Fruit fly (Drosophila melanogaster) whole organism, embryonic: ENCODE data around the gene Sgs1.

Source experiments
- Bgb ChIP-seq: fragments of 200-800 bp; sonication (Bioruptor generic); IDR thresholded peaks from 2 replicates; pipeline ENCODE4 v1.3.6; 2022; ENCODE audit warnings: missing biosample characterization, missing genetic modification characterization; ENCODE audit not compliant: partially characterized antibody
- CG11093 ChIP-seq: fragments of 200-800 bp; sonication (Bioruptor generic); IDR thresholded peaks from 3 replicates; pipeline ENCODE4 v1.3.6; 2022; ENCODE audit warnings: missing biosample characterization, missing genetic modification characterization
- CG12744 ChIP-seq: fragments of 200-800 bp; sonication (Bioruptor generic); optimal IDR thresholded peaks from 2 replicates; lab custom pipeline; 2016; ENCODE audit warnings: missing biosample characterization, missing genetic modification characterization
- CG14441 ChIP-seq: fragments of 200-800 bp; sonication (Bioruptor generic); IDR thresholded peaks from 2 replicates; pipeline ENCODE4 v1.3.6; 2022; ENCODE audit warnings: missing biosample characterization, missing genetic modification characterization
- CG1529 ChIP-seq: fragments of 200-800 bp; sonication (Bioruptor generic); optimal IDR thresholded peaks from 3 replicates; lab custom pipeline; 2018; ENCODE audit warnings: missing biosample characterization, missing genetic modification characterization
- CG17912 ChIP-seq: fragments of 200-800 bp; sonication (Bioruptor generic); optimal IDR thresholded peaks from 2 replicates; lab custom pipeline; 2018; ENCODE audit warnings: missing biosample characterization, mild to moderate bottlenecking, missing genetic modification characterization
- CG1832 ChIP-seq: fragments of 200-800 bp; sonication (Bioruptor generic); optimal IDR thresholded peaks from 2 replicates; lab custom pipeline; 2017; ENCODE audit warnings: missing biosample characterization, mild to moderate bottlenecking, missing genetic modification characterization, inconsistent platforms
- CG18764 ChIP-seq: fragments of 200-800 bp; sonication (Bioruptor generic); optimal IDR thresholded peaks from 3 replicates; lab custom pipeline; 2016; ENCODE audit warnings: missing biosample characterization, missing genetic modification characterization
- CG2889 ChIP-seq: fragments of 200-800 bp; sonication (Bioruptor generic); IDR thresholded peaks from 3 replicates; pipeline ENCODE4 v1.3.6; 2022; ENCODE audit warnings: missing biosample characterization, missing genetic modification characterization
- CG33557 ChIP-seq: fragments of 200-800 bp; sonication (Bioruptor generic); optimal IDR thresholded peaks from 2 replicates; lab custom pipeline; 2019; ENCODE audit warnings: missing biosample characterization, mild to moderate bottlenecking, missing genetic modification characterization, moderate library complexity
- CG3847 ChIP-seq: fragments of 200-800 bp; sonication (Bioruptor generic); IDR thresholded peaks from 2 replicates; pipeline ENCODE4 v1.3.6; 2022; ENCODE audit warnings: missing biosample characterization, missing genetic modification characterization
- CG6175 ChIP-seq: fragments of 200-800 bp; sonication (Bioruptor generic); IDR thresholded peaks from 3 replicates; pipeline ENCODE4 v1.3.6; 2022; ENCODE audit warnings: missing biosample characterization, missing genetic modification characterization
- CG6272 ChIP-seq: fragments of 200-800 bp; sonication (Bioruptor generic); IDR thresholded peaks from 2 replicates; pipeline ENCODE4 v1.3.6; 2022; ENCODE audit warnings: missing biosample characterization, missing genetic modification characterization
- CG7357 ChIP-seq: fragments of 200-800 bp; sonication (Bioruptor generic); IDR thresholded peaks from 3 replicates; pipeline ENCODE4 v1.3.6; 2022; ENCODE audit warnings: missing biosample characterization, missing genetic modification characterization
- CG9437 ChIP-seq: fragments of 200-800 bp; sonication (Bioruptor generic); optimal IDR thresholded peaks from 2 replicates; lab custom pipeline; 2018; ENCODE audit warnings: missing biosample characterization, mild to moderate bottlenecking, missing genetic modification characterization
- D19B ChIP-seq: fragments of 200-800 bp; sonication (Bioruptor generic); optimal IDR thresholded peaks from 2 replicates; lab custom pipeline; 2017; ENCODE audit warnings: missing biosample characterization, mild to moderate bottlenecking, missing genetic modification characterization
- Dp ChIP-seq: fragments of 200-800 bp; sonication (Bioruptor generic); optimal IDR thresholded peaks from 2 replicates; lab custom pipeline; 2018; ENCODE audit warnings: missing biosample characterization, mild to moderate bottlenecking, missing genetic modification characterization, moderate library complexity
- E2f2 ChIP-seq: fragments of 200-800 bp; sonication (Bioruptor generic); IDR thresholded peaks from 2 replicates; pipeline ENCODE4 v1.3.6; 2022; ENCODE audit warnings: missing biosample characterization, missing genetic modification characterization
- GATAe ChIP-seq: fragments of 200-800 bp; sonication (Bioruptor generic); conservative IDR thresholded peaks from 2 replicates; pipeline ENCODE4 v1.3.6; 2022; ENCODE audit warnings: missing biosample characterization, missing genetic modification characterization
- HLH54F ChIP-seq: fragments of 200-800 bp; sonication (Bioruptor generic); optimal IDR thresholded peaks from 3 replicates; lab custom pipeline; 2016; ENCODE audit warnings: missing biosample characterization, missing genetic modification characterization
- Hey ChIP-seq: fragments of 200-800 bp; sonication (Bioruptor generic); optimal IDR thresholded peaks from 3 replicates; lab custom pipeline; 2018; ENCODE audit warnings: missing biosample characterization, mild to moderate bottlenecking, missing genetic modification characterization
- MBD-R2 ChIP-seq: fragments of 200-800 bp; sonication (Bioruptor generic); IDR thresholded peaks from 2 replicates; pipeline ENCODE4 v1.3.6; 2022; ENCODE audit warnings: missing biosample characterization, missing genetic modification characterization
- Myb ChIP-seq: fragments of 200-800 bp; sonication (Bioruptor generic); optimal IDR thresholded peaks from 2 replicates; lab custom pipeline; 2016; ENCODE audit warnings: missing biosample characterization, missing genetic modification characterization
- NC2α ChIP-seq: fragments of 200-800 bp; sonication (Bioruptor generic); optimal IDR thresholded peaks from 2 replicates; lab custom pipeline; 2016; ENCODE audit warnings: missing biosample characterization, missing genetic modification characterization
- YL-1 ChIP-seq: fragments of 200-800 bp; sonication (Bioruptor generic); optimal IDR thresholded peaks from 3 replicates; lab custom pipeline; 2017; ENCODE audit warnings: missing biosample characterization, mild to moderate bottlenecking, missing genetic modification characterization
- amos ChIP-seq: fragments of 200-800 bp; sonication (Bioruptor generic); IDR thresholded peaks from 2 replicates; pipeline ENCODE4 v1.3.6; 2022; ENCODE audit warnings: missing biosample characterization, missing genetic modification characterization; ENCODE audit not compliant: partially characterized antibody
- cwo ChIP-seq: fragments of 200-800 bp; sonication (Bioruptor generic); optimal IDR thresholded peaks from 3 replicates; lab custom pipeline; 2017; ENCODE audit warnings: missing biosample characterization, missing genetic modification characterization, mild to moderate bottlenecking, moderate library complexity, missing genetic modification reagents
- exex ChIP-seq: fragments of 200-800 bp; sonication (Bioruptor generic); optimal IDR thresholded peaks from 4 replicates; lab custom pipeline; 2018; ENCODE audit warnings: missing biosample characterization, mild to moderate bottlenecking, missing genetic modification characterization, moderate library complexity
- gfzf ChIP-seq: fragments of 200-800 bp; sonication (Bioruptor generic); optimal IDR thresholded peaks from 2 replicates; lab custom pipeline; 2016; ENCODE audit warnings: missing biosample characterization, mild to moderate bottlenecking, missing genetic modification characterization, moderate library complexity
- grn ChIP-seq: fragments of 200-800 bp; sonication (Bioruptor generic); optimal IDR thresholded peaks from 3 replicates; lab custom pipeline; 2017; ENCODE audit warnings: missing biosample characterization, missing genetic modification characterization
- kah ChIP-seq: fragments of 200-800 bp; sonication (Bioruptor generic); optimal IDR thresholded peaks from 2 replicates; lab custom pipeline; 2018; ENCODE audit warnings: missing biosample characterization, mild to moderate bottlenecking, missing genetic modification characterization
- ken ChIP-seq: fragments of 200-800 bp; sonication (Bioruptor generic); IDR thresholded peaks from 3 replicates; pipeline ENCODE4 v1.3.6; 2022; ENCODE audit warnings: missing biosample characterization, missing genetic modification characterization
- lbe ChIP-seq: fragments of 200-800 bp; sonication (Bioruptor generic); optimal IDR thresholded peaks from 2 replicates; lab custom pipeline; 2016; ENCODE audit warnings: missing biosample characterization, mild to moderate bottlenecking, missing genetic modification characterization
- mirr ChIP-seq: fragments of 200-800 bp; sonication (Bioruptor generic); optimal IDR thresholded peaks from 3 replicates; lab custom pipeline; 2018; ENCODE audit warnings: missing biosample characterization, mild to moderate bottlenecking, missing genetic modification characterization
- pnt ChIP-seq: fragments of 200-800 bp; sonication (Bioruptor generic); optimal IDR thresholded peaks from 3 replicates; lab custom pipeline; 2016; ENCODE audit warnings: missing biosample characterization, missing genetic modification characterization
- prd ChIP-seq, 3 experiments: fragments of >200 bp in 2 of 3; fragments of 200-800 bp in 1 of 3; sonication (Bioruptor generic) in 1 of 3; optimal IDR thresholded peaks in 2 of 3; IDR thresholded peaks in 1 of 3; 2 replicates in 2 of 3; 3 replicates in 1 of 3; pipeline versions ENCODE4 v1.3.6 to Lab custom; 2017 to 2022; ENCODE audit warnings: missing biosample characterization in 1 of 3, missing genetic modification characterization in 1 of 3
- repo ChIP-seq: fragments of 200-800 bp; sonication (Bioruptor generic); optimal IDR thresholded peaks from 2 replicates; lab custom pipeline; 2016; ENCODE audit warnings: missing biosample characterization, missing genetic modification characterization
- scrt ChIP-seq: fragments of 200-800 bp; sonication (Bioruptor generic); optimal IDR thresholded peaks from 2 replicates; lab custom pipeline; 2018; ENCODE audit warnings: missing biosample characterization, mild to moderate bottlenecking, missing genetic modification characterization, moderate library complexity
- sug ChIP-seq: fragments of 200-800 bp; optimal IDR thresholded peaks from 2 replicates; lab custom pipeline; 2019; ENCODE audit warnings: missing biosample characterization, mild to moderate bottlenecking, missing genetic modification characterization, moderate library complexity
- toy ChIP-seq: fragments of 200-800 bp; sonication (Bioruptor generic); IDR thresholded peaks from 2 replicates; pipeline ENCODE4 v1.3.6; 2022; ENCODE audit warnings: missing biosample characterization, missing genetic modification characterization
- trem ChIP-seq: fragments of 200-800 bp; optimal IDR thresholded peaks from 3 replicates; lab custom pipeline; 2019; ENCODE audit warnings: missing biosample characterization, mild to moderate bottlenecking, missing genetic modification characterization, moderate library complexity
- vnd ChIP-seq: fragments of 200-800 bp; sonication (Bioruptor generic); IDR thresholded peaks from 3 replicates; pipeline ENCODE4 v1.3.6; 2022; ENCODE audit warnings: missing biosample characterization, missing genetic modification characterization; ENCODE audit not compliant: partially characterized antibody

Sgs1 gene

DNA sequence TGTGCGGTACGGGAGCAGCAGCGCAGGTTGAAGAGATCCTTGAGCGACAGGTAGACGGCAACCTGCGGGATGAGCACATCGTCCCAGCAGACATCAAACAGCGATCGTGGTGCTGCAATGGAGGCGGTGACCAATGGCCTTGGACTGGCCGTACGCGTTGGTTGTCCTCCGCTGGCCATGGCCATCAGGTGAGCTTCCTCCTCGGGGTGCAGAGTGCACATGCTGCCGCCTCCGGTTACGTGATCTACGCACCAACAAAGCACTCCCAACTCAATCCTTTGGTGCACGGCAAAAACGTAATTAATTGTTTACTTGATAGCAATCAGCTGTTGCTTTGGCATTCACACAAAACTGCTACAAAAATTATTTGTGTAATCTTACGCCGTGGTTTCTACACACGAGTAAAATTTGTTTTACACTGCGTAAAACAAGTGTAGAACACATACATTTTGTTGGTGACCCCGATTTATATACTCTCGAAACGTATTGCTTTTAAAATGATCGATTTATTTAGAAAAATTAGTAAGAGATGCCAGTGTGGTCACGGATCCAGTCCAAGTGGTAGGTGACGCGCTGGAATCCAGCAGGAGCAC, 12.3 kb downstream of the Sgs1 start, which contains the start of gene jet (continued):
- TF ChIP-seq repo (GFP tag; lab: Kevin White, UChicago) (no peak), CG9437 (peak; percentile 19), CG18764 (GFP tag; lab: Kevin White, UChicago) (no peak), YL-1 (peak; percentile 2), pnt (no peak), CG17912 (GFP tag; lab: Kevin White, UChicago) (no peak), CG3847 (GFP tag; lab: Robert Waterston, UW) (no peak), ken (GFP tag; lab: Robert Waterston, UW) (no peak), Myb (peak; percentile 8), CG7357 (GFP tag; lab: Robert Waterston, UW) (no peak)

DNA sequence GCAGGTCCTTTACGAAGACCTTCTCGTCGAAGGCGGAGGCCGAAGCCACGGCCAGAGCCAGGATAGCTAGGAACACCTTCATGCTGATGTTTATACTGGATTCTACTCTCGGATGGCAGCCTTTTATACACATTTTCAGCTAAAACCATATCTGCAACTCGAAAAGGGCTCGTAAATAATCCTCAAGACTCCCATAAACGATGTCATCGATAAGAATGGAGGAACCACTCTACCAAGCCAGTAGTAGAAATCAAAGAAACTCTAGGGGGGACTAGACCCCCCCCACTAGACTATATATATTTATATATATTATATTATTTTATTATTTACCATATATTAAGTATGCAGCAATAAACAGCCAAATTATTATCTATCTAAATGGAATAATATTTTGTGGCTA, 13.5 kb downstream of the Sgs1 start, which contains the start of gene Jon25Biii:
Gene Jon25Biii (minus strand): TSS at position 101 of the 400 bp plus-strand sequence.
- no peak for TF ChIP-seq CG2889 (GFP tag; lab: Robert Waterston, UW)
- TF ChIP-seq CG33557 (GFP tag; lab: Kevin White, UChicago), result no peak
- TF ChIP-seq HLH54F (GFP tag; lab: Kevin White, UChicago), result no peak
- no peak for TF ChIP-seq prd (optimal IDR thresholded peaks at IDR 0.05; lab: Kevin White, UChicago)
- no peak for TF ChIP-seq prd (GFP tag; IDR thresholded peaks at IDR 0.05; lab: Robert Waterston, UW)
- peak; percentile 84 for TF ChIP-seq sug (tag; lab: Kevin White, UChicago)

DNA sequence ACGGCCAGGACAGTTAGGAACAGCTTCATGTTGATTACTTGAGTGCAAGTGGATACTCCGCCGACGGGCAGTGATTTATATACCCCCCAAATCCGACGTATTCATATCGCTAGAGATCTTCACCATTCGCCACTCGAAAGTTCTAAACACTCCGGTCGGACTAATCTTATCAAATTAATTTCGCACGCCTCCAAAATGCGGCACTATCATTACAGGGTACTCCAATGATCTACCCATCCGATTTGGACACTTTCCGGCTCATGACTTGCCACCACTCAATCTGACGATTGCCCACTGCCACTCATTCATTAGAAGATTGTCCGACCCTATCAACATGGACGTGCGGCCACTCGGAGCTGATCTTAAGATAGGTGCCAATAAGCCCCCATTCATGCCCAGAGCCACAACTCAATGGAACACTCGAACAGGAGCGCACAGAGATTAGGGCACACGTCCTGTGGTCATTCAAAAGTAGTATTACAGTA, 15.9 kb downstream of the Sgs1 start, which contains the start of gene Jon25Bii:
Gene Jon25Bii (minus strand): TSS at position 51 of the 485 bp plus-strand sequence.
- TF ChIP-seq lbe (GFP tag; lab: Kevin White, UChicago) (no peak), Hey (tag; lab: Kevin White, UChicago) (peak; percentile 77), CG14441 (no peak), CG6175 (GFP tag; lab: Robert Waterston, UW) (peak; percentile 8; the same call in 1 of the 3 replicates), CG1529 (GFP tag; lab: Kevin White, UChicago) (no peak), GATAe (GFP tag; lab: Robert Waterston, UW) (peak; percentile 37; the same call in 1 of the 2 replicates), cwo (peak; percentile 9), D19B (GFP tag; lab: Kevin White, UChicago) (peak; percentile 41), CG12744 (GFP tag; lab: Kevin White, UChicago) (no peak), exex (tag; lab: Kevin White, UChicago) (peak; percentile 92), mirr (GFP tag; lab: Kevin White, UChicago) (peak; percentile 80), sug (tag; lab: Kevin White, UChicago) (peak; percentile 70), vnd (GFP tag; lab: Robert Waterston, UW) (peak; percentile 36; the same call in 1 of the 3 replicates), grn (GFP tag; lab: Kevin White, UChicago) (peak; percentile 84), trem (no peak)

DNA sequence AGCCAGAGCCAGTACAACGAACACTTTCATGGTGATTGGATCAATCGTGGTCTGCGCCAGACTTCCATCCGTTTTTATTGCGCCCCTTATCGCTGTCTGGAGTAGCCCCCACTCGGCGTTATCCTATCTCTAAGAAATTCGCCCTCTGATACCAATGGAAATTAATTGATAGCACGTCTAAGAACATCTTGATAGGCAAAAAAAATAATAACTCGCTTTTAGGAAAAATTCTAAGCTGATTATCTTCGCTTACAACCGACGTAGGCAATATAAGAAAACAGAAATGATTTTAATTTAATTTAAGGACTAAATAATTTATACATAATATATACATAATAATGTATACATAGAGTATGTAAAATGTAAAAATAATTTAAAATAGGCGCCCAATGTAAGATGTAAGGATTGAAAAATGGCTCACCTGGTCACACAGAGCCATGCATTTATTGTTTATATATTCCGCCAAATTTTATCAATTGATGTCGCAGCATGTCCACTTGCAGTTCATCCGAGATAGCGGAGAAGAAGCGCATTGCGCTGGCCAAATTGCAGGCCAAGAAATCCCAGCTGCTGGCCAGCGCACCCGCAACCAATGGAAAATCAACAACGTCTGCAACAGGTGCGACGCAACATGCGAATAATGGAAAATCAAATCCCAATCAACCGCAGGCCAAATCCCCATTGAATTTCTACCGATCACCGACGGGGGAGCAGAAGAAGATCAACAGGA, 18.1 kb downstream of the Sgs1 start, which contains the start of the genes Jon25Bi and Marcal1:
Gene Jon25Bi (minus strand): TSS at position 51 of the 730 bp plus-strand sequence.
Gene Marcal1 (plus strand): TSS at position 416 of the 730 bp plus-strand sequence.
- TF ChIP-seq MBD-R2 (peak; percentile 80), Bgb (GFP tag; lab: Robert Waterston, UW) (peak; percentile 29; the same call in 1 of the 2 replicates), NC2α (GFP tag; lab: Kevin White, UChicago) (no peak), CG6272 (GFP tag; lab: Robert Waterston, UW) (no peak), CG1832 (no peak), Dp (GFP tag; lab: Kevin White, UChicago) (peak; percentile 61), exex (tag; lab: Kevin White, UChicago) (peak; percentile 71), pnt (no peak), CG11093 (GFP tag; lab: Robert Waterston, UW) (no peak), toy (no peak), gfzf (GFP tag; lab: Kevin White, UChicago) (peak; percentile 36), kah (GFP tag; lab: Kevin White, UChicago) (peak; percentile 50), grn (GFP tag; lab: Kevin White, UChicago) (peak; percentile 44), E2f2 (peak; percentile 82), amos (peak; percentile 50; the same call in 1 of the 2 replicates), YL-1 (peak; percentile 4), scrt (peak; percentile 75)
